Fruit fly (Drosophila melanogaster): ENCODE measurements around the gene Eip78C.
A peak's percentile ranks its signal among the peaks of the same experiment; 100 is the strongest.

Gene Eip78C

dm6 chr3L:21204581-21205495 is 21.6 kb upstream of the Eip78C start (continued):
- TF ChIP-seq CG17361 (GFP tag; IDR thresholded peaks at IDR 0.05) (0 out of 3 replicates have a peak, but pooled peaks have one; percentile 37), CG3407 (GFP tag; optimal IDR thresholded peaks at IDR 0.05) (peak; percentile 2), CG7987 (GFP tag; optimal IDR thresholded peaks at IDR 0.05) (peak; percentile 18), Ptx1 (GFP tag; IDR thresholded peaks at IDR 0.05) (no peak), crp (GFP tag; optimal IDR thresholded peaks at IDR 0.05) (no peak), her (GFP tag; optimal IDR thresholded peaks at IDR 0.05) (no peak), Oaz (GFP tag; IDR thresholded peaks at IDR 0.05) (no peak), sim (GFP tag; IDR thresholded peaks at IDR 0.05) (no peak), chinmo (GFP tag; IDR thresholded peaks at IDR 0.05; ENCODE audit: partially characterized antibody) (peak; percentile 79; the same call in 2 of the 4 replicates), CG7556 (GFP tag; optimal IDR thresholded peaks at IDR 0.05) (peak; percentile 32), CG15011 (GFP tag; optimal IDR thresholded peaks at IDR 0.05) (peak; percentile 29), Rfx (GFP tag; IDR thresholded peaks at IDR 0.05) (peak; percentile 32; the same call in 1 of the 2 replicates), eyg (GFP tag; optimal IDR thresholded peaks at IDR 0.05) (no peak), CG12391 (tag; optimal IDR thresholded peaks at IDR 0.05) (peak; percentile 11), tgo (GFP tag; IDR thresholded peaks at IDR 0.05) (no peak), chm (GFP tag; IDR thresholded peaks at IDR 0.05) (no peak), CG13287 (GFP tag; IDR thresholded peaks at IDR 0.05; ENCODE audit: partially characterized antibody) (no peak), BtbVII (GFP tag; optimal IDR thresholded peaks at IDR 0.05) (peak; percentile 44), zfh2 (GFP tag; optimal IDR thresholded peaks at IDR 0.05) (no peak), usp (GFP tag; optimal IDR thresholded peaks at IDR 0.05) (no peak), CG18476 (GFP tag; optimal IDR thresholded peaks at IDR 0.05) (no peak), Hmr (GFP tag; optimal IDR thresholded peaks at IDR 0.05) (peak; percentile 61), CG3838 (GFP tag; optimal IDR thresholded peaks at IDR 0.05) (peak; percentile 40), CG10543 (GFP tag; optimal IDR thresholded peaks at IDR 0.05) (peak; percentile 84), Spps (tag; optimal IDR thresholded peaks at IDR 0.05) (no peak), esg (GFP tag; conservative IDR thresholded peaks at IDR 0.05) (no peak), cg (GFP tag; optimal IDR thresholded peaks at IDR 0.05) (peak; percentile 43), CG8944 (GFP tag; optimal IDR thresholded peaks at IDR 0.05) (no peak), maf-S (GFP tag; optimal IDR thresholded peaks at IDR 0.05) (no peak), insv (GFP tag; optimal IDR thresholded peaks at IDR 0.05) (no peak), CG33213 (GFP tag; optimal IDR thresholded peaks at IDR 0.05) (no peak), nerfin-2 (GFP tag; IDR thresholded peaks at IDR 0.05; ENCODE audit: partially characterized antibody) (no peak), MBD-R2 (GFP tag; IDR thresholded peaks at IDR 0.05) (no peak), rib (GFP tag; IDR thresholded peaks at IDR 0.05) (peak; percentile 78; the same call in 1 of the 2 replicates), CG6654 (GFP tag; optimal IDR thresholded peaks at IDR 0.05) (no peak), Dad (GFP tag; optimal IDR thresholded peaks at IDR 0.05) (peak; percentile 26), sd (tag; optimal IDR thresholded peaks at IDR 0.05) (peak; percentile 96), CG18619 (GFP tag; optimal IDR thresholded peaks at IDR 0.05) (no peak), CG14014 (GFP tag; IDR thresholded peaks at IDR 0.05) (no peak), psq (GFP tag; optimal IDR thresholded peaks at IDR 0.05) (no peak), dmrt99B (tag; optimal IDR thresholded peaks at IDR 0.05) (no peak), trem (tag; optimal IDR thresholded peaks at IDR 0.05) (no peak), Atf3 (GFP tag; optimal IDR thresholded peaks at IDR 0.05) (no peak), CG14860 (GFP tag; IDR thresholded peaks at IDR 0.05; ENCODE audit: partially characterized antibody) (no peak), CG2889 (GFP tag; IDR thresholded peaks at IDR 0.05) (no peak), mirr (GFP tag; optimal IDR thresholded peaks at IDR 0.05) (peak; percentile 39), toy (GFP tag; IDR thresholded peaks at IDR 0.05) (no peak), dysf (GFP tag; IDR thresholded peaks at IDR 0.05) (peak; percentile 31; the same call in 1 of the 3 replicates), CG11504 (tag; optimal IDR thresholded peaks at IDR 0.05) (no peak)

Data from whole organism, embryonic.